Fruit fly (Drosophila melanogaster): ENCODE data around the gene Pig1.

Gene Pig1

dm6 chrX:3249189-3249588, at the start of gene Pig1:
TSS of gene Pig1 (minus strand) at chrX:3249289.
- TF ChIP-seq psq (optimal IDR thresholded peaks at IDR 0.05) (no peak), CG8478 (optimal IDR thresholded peaks at IDR 0.05) (no peak), Dll (optimal IDR thresholded peaks at IDR 0.05) (no peak), usp (GFP tag; optimal IDR thresholded peaks at IDR 0.05) (no peak), pan (optimal IDR thresholded peaks at IDR 0.05) (no peak), EcR (GFP tag; optimal IDR thresholded peaks at IDR 0.05) (no peak)

- no peak for TF ChIP-seq EcR (GFP tag; optimal IDR thresholded peaks at IDR 0.05)
- TF ChIP-seq psq (optimal IDR thresholded peaks at IDR 0.05): no peak
- TF ChIP-seq Dll (optimal IDR thresholded peaks at IDR 0.05): no peak
- TF ChIP-seq CG8478 (optimal IDR thresholded peaks at IDR 0.05): no peak
- no peak for TF ChIP-seq usp (GFP tag; optimal IDR thresholded peaks at IDR 0.05)
Observed at dm6 chrX:3297444-3298300, 48.6 kb upstream of the Pig1 start.

- TF ChIP-seq EcR (GFP tag; optimal IDR thresholded peaks at IDR 0.05) (no peak), psq (optimal IDR thresholded peaks at IDR 0.05) (no peak), Dll (optimal IDR thresholded peaks at IDR 0.05) (no peak)
Observed at dm6 chrX:3296032-3296431, 46.9 kb upstream of the Pig1 start.

- no peak for TF ChIP-seq usp (GFP tag; optimal IDR thresholded peaks at IDR 0.05)
- TF ChIP-seq CG8478 (optimal IDR thresholded peaks at IDR 0.05): no peak
- TF ChIP-seq pan (optimal IDR thresholded peaks at IDR 0.05): no peak
- TF ChIP-seq Dll (optimal IDR thresholded peaks at IDR 0.05): no peak
- TF ChIP-seq EcR (GFP tag; optimal IDR thresholded peaks at IDR 0.05): no peak
- TF ChIP-seq psq (optimal IDR thresholded peaks at IDR 0.05): no peak
Observed at dm6 chrX:3295467-3295853, 46.4 kb upstream of the Pig1 start.

- TF ChIP-seq usp (GFP tag; optimal IDR thresholded peaks at IDR 0.05): no peak
- TF ChIP-seq psq (optimal IDR thresholded peaks at IDR 0.05): no peak
- no peak for TF ChIP-seq Dll (optimal IDR thresholded peaks at IDR 0.05)
- no peak for TF ChIP-seq pan (optimal IDR thresholded peaks at IDR 0.05)
- no peak for TF ChIP-seq CG8478 (optimal IDR thresholded peaks at IDR 0.05)
- TF ChIP-seq EcR (GFP tag; optimal IDR thresholded peaks at IDR 0.05): no peak
Observed at dm6 chrX:3294816-3295466, 45.9 kb upstream of the Pig1 start.

- no peak for TF ChIP-seq EcR (GFP tag; optimal IDR thresholded peaks at IDR 0.05)
- TF ChIP-seq Dll (optimal IDR thresholded peaks at IDR 0.05): no peak
- no peak for TF ChIP-seq CG8478 (optimal IDR thresholded peaks at IDR 0.05)
- TF ChIP-seq pan (optimal IDR thresholded peaks at IDR 0.05): no peak
- no peak for TF ChIP-seq psq (optimal IDR thresholded peaks at IDR 0.05)
- TF ChIP-seq usp (GFP tag; optimal IDR thresholded peaks at IDR 0.05): no peak
Observed at dm6 chrX:3291071-3291660, 42.1 kb upstream of the Pig1 start.

dm6 chrX:3288909-3289706, 40.0 kb upstream of the Pig1 start:
- no peak for TF ChIP-seq CG8478 (optimal IDR thresholded peaks at IDR 0.05)
- TF ChIP-seq EcR (GFP tag; optimal IDR thresholded peaks at IDR 0.05): no peak
- no peak for TF ChIP-seq pan (optimal IDR thresholded peaks at IDR 0.05)
- TF ChIP-seq Dll (optimal IDR thresholded peaks at IDR 0.05): no peak

- TF ChIP-seq pan (optimal IDR thresholded peaks at IDR 0.05) (no peak), EcR (GFP tag; optimal IDR thresholded peaks at IDR 0.05) (no peak), Dll (optimal IDR thresholded peaks at IDR 0.05) (no peak), usp (GFP tag; optimal IDR thresholded peaks at IDR 0.05) (no peak), CG8478 (optimal IDR thresholded peaks at IDR 0.05) (no peak), psq (optimal IDR thresholded peaks at IDR 0.05) (no peak)
Observed at dm6 chrX:3288247-3288838, 39.3 kb upstream of the Pig1 start.

- no peak for TF ChIP-seq psq (optimal IDR thresholded peaks at IDR 0.05)
- no peak for TF ChIP-seq usp (GFP tag; optimal IDR thresholded peaks at IDR 0.05)
- no peak for TF ChIP-seq CG8478 (optimal IDR thresholded peaks at IDR 0.05)
- no peak for TF ChIP-seq pan (optimal IDR thresholded peaks at IDR 0.05)
- TF ChIP-seq Dll (optimal IDR thresholded peaks at IDR 0.05): no peak
- no peak for TF ChIP-seq EcR (GFP tag; optimal IDR thresholded peaks at IDR 0.05)
Observed at dm6 chrX:3281958-3282357, 32.9 kb upstream of the Pig1 start.

dm6 chrX:3273557-3273956, 24.5 kb upstream of the Pig1 start:
- TF ChIP-seq EcR (GFP tag; optimal IDR thresholded peaks at IDR 0.05): no peak
- no peak for TF ChIP-seq CG8478 (optimal IDR thresholded peaks at IDR 0.05)

dm6 chrX:3265828-3266227, 16.7 kb upstream of the Pig1 start:
- no peak for TF ChIP-seq CG8478 (optimal IDR thresholded peaks at IDR 0.05)
- no peak for TF ChIP-seq usp (GFP tag; optimal IDR thresholded peaks at IDR 0.05)
- no peak for TF ChIP-seq psq (optimal IDR thresholded peaks at IDR 0.05)
- no peak for TF ChIP-seq pan (optimal IDR thresholded peaks at IDR 0.05)
- TF ChIP-seq EcR (GFP tag; optimal IDR thresholded peaks at IDR 0.05): no peak
- no peak for TF ChIP-seq Dll (optimal IDR thresholded peaks at IDR 0.05)
